Worm (Caenorhabditis elegans) whole organism, L4 larva: ENCODE data around the gene B0218.5.

Experiments
- Y75B8A.6 ChIP-seq: fragments of 200-800 bp; sonication (Bioruptor generic); IDR thresholded peaks from 2 replicates; pipeline ENCODE4 v1.3.6; 2022; ENCODE audit warnings: missing genetic modification reagents, missing genetic modification characterization, missing compliant biosample characterization
- ama-1 ChIP-seq: fragments of 150-350 bp; optimal IDR thresholded peaks from 2 replicates; lab custom pipeline; 2014; ENCODE audit warnings: inconsistent platforms, mixed read lengths
- jun-1 ChIP-seq: fragments of 150-350 bp; optimal IDR thresholded peaks from 2 replicates; lab custom pipeline; 2014; ENCODE audit warnings: missing biosample characterization, missing genetic modification reagents, missing genetic modification characterization
- nhr-28 ChIP-seq: fragments of 150-350 bp; optimal IDR thresholded peaks from 2 replicates; lab custom pipeline; 2014; ENCODE audit warnings: missing biosample characterization, missing genetic modification characterization
- nhr-76 ChIP-seq: fragments of 150-350 bp; optimal IDR thresholded peaks from 2 replicates; lab custom pipeline; 2014; ENCODE audit warnings: missing biosample characterization, missing genetic modification characterization
- pqm-1 ChIP-seq: sonication (generic microtip); optimal IDR thresholded peaks from 2 replicates; lab custom pipeline; 2017; ENCODE audit warnings: missing biosample characterization, missing genetic modification characterization
- set-16 ChIP-seq: fragments of 200-800 bp; sonication (Bioruptor generic); IDR thresholded peaks from 2 replicates; pipeline ENCODE4 v1.3.6; 2022; ENCODE audit warnings: missing genetic modification reagents, missing genetic modification characterization, missing compliant biosample characterization
- snpc-1.2 ChIP-seq: fragments of 200-800 bp; sonication (Bioruptor generic); IDR thresholded peaks from 2 replicates; pipeline ENCODE4 v1.3.6; 2022; ENCODE audit warnings: missing genetic modification reagents, missing genetic modification characterization, missing compliant biosample characterization
- unc-39 ChIP-seq: sonication (generic microtip); optimal IDR thresholded peaks from 2 replicates; lab custom pipeline; 2017; ENCODE audit warnings: missing biosample characterization, missing genetic modification characterization
- unc-62 ChIP-seq, 3 experiments: fragments of 150-350 bp in 1 of 3; sonication (generic microtip); optimal IDR thresholded peaks in 2 of 3; peaks in 1 of 3; 1 replicate in 1 of 3; 2 replicates in 2 of 3; lab custom pipeline; 2014 to 2017; ENCODE audit warnings: missing biosample characterization in 3 of 3, missing genetic modification characterization in 3 of 3, missing genetic modification reagents in 3 of 3, missing genotype in 1 of 3

DNA sequence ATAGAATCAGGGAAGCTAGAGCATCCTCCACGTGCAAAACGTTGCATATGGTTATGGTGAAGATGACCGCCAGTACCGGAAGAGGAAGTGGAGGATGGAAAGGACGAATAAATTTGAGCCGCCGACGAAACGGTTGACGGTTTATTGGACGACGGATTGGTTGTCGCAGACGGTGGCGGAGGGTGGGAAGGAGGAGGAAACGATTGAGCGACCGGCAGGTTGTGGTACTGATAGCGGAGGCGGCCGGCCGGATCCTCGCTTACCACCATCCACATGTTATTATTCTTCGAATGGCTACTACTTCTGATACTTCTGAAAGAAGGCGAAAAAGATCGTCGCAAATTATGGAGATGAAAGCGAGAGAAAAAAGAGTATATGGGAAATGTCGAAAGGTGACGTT, 35.8 kb upstream of the B0218.5 start:
- TF ChIP-seq unc-62 (GFP tag; optimal IDR thresholded peaks at IDR 0.05 in 1 of 2; lab: Kevin White, UChicago) = no peak
- no peak for TF ChIP-seq unc-62 (tag; optimal IDR thresholded peaks at IDR 0.05; lab: Kevin White, UChicago)
- TF ChIP-seq set-16 (GFP tag; lab: Robert Waterston, UW) = peak; percentile 66
- TF ChIP-seq unc-39 = no peak
- no peak for TF ChIP-seq jun-1
- no peak for TF ChIP-seq ama-1 (lab: Kevin White, UChicago)
- TF ChIP-seq Y75B8A.6 (GFP tag; lab: Robert Waterston, UW) = no peak
- TF ChIP-seq nhr-28 = no peak
- no peak for TF ChIP-seq pqm-1 (tag; lab: Kevin White, UChicago)
- no peak for TF ChIP-seq nhr-76 (tag; lab: Kevin White, UChicago)
- TF ChIP-seq snpc-1.2 (GFP tag; lab: Robert Waterston, UW) = no peak
